Fruit fly (Drosophila melanogaster) S2 (cell line): ENCODE data around the gene Trmt112.

Source experiments
- CG8478 ChIP-seq: fragments of >200 bp; optimal IDR thresholded peaks from 2 replicates; lab custom pipeline; 2018
- CTCF ChIP-seq, 2 experiments: fragments of >200 bp; optimal IDR thresholded peaks; 2 replicates each; lab custom pipeline; 2018

- TF ChIP-seq CTCF (optimal IDR thresholded peaks at IDR 0.05; lab: Kevin White, UChicago) (no peak), CG8478 (lab: Kevin White, UChicago) (no peak)
Observed at dm6 chr3L:21176935-21177581, 39.6 kb downstream of the Trmt112 start.
